Worm (Caenorhabditis elegans): ENCODE measurements around the gene ZK180.8.

Gene ZK180.8

ce11 chrIV:4538672-4539071 lies 27.1 kb upstream of the ZK180.8 start (continued):
- TF ChIP-seq mxl-1 (tag; optimal IDR thresholded peaks at IDR 0.05) (no peak), attf-6 (GFP tag; IDR thresholded peaks at IDR 0.05) (no peak), ztf-25 (GFP tag; IDR thresholded peaks at IDR 0.05) (no peak), attf-3 (GFP tag; conservative IDR thresholded peaks at IDR 0.05) (no peak), akir-1 (GFP tag; optimal IDR thresholded peaks at IDR 0.05) (no peak), lag-1 (GFP tag; IDR thresholded peaks at IDR 0.05) (no peak), repo-1 (tag; optimal IDR thresholded peaks at IDR 0.05) (no peak), K11D2.4 (GFP tag; IDR thresholded peaks at IDR 0.05) (no peak), ceh-40 (GFP tag; IDR thresholded peaks at IDR 0.05) (no peak), nfya-2 (GFP tag; IDR thresholded peaks at IDR 0.05) (no peak), mel-28 (tag; optimal IDR thresholded peaks at IDR 0.05; ENCODE audit: borderline replicate concordance) (no peak), egl-44 (GFP tag; IDR thresholded peaks at IDR 0.05) (no peak), F37B4.10 (GFP tag; IDR thresholded peaks at IDR 0.05) (no peak), F22D6.2 (tag; optimal IDR thresholded peaks at IDR 0.05) (no peak), Y95B8A.8 (GFP tag; IDR thresholded peaks at IDR 0.05) (no peak), madf-3 (GFP tag; IDR thresholded peaks at IDR 0.05) (no peak), pbrm-1 (GFP tag; IDR thresholded peaks at IDR 0.05) (no peak), cebp-1 (GFP tag; IDR thresholded peaks at IDR 0.05) (no peak), cebp-1 (tag; optimal IDR thresholded peaks at IDR 0.05) (no peak), madf-8 (GFP tag; conservative IDR thresholded peaks at IDR 0.05) (no peak), tbp1 (GFP tag; optimal IDR thresholded peaks at IDR 0.05) (peak; percentile 82), hlh-26 (GFP tag; conservative IDR thresholded peaks at IDR 0.05) (no peak), athp-1 (tag; optimal IDR thresholded peaks at IDR 0.05) (no peak), F55B11.4 (tag; optimal IDR thresholded peaks at IDR 0.05; ENCODE audit: borderline replicate concordance, insufficient read depth) (no peak), him-1 (tag; optimal IDR thresholded peaks at IDR 0.05) (peak; percentile 54), Y79H2A.3 (GFP tag; conservative IDR thresholded peaks at IDR 0.05) (no peak), ztf-6 (GFP tag; IDR thresholded peaks at IDR 0.05) (no peak), snpc-4 (GFP tag; optimal IDR thresholded peaks at IDR 0.05) (peak; percentile 88), snpc-4 (tag; optimal IDR thresholded peaks at IDR 0.05) (peak; percentile 88 to 96 (median 92)), ceh-58 (GFP tag; IDR thresholded peaks at IDR 0.05) (no peak), pha-4 (tag; optimal IDR thresholded peaks at IDR 0.05) (no peak), tbx-9 (tag; optimal IDR thresholded peaks at IDR 0.05; ENCODE audit: borderline replicate concordance) (no peak), let-526 (GFP tag; IDR thresholded peaks at IDR 0.05) (no peak), nhr-179 (tag; optimal IDR thresholded peaks at IDR 0.05) (no peak), ceh-91 (GFP tag; IDR thresholded peaks at IDR 0.05) (no peak), sdz-38 (tag; optimal IDR thresholded peaks at IDR 0.05) (no peak), snpc-1.3 (tag; optimal IDR thresholded peaks at IDR 0.05; ENCODE audit: insufficient read depth) (no peak), aptf-3 (GFP tag; IDR thresholded peaks at IDR 0.05) (no peak), rcor-1 (GFP tag; IDR thresholded peaks at IDR 0.05) (0 out of 2 replicates have a peak, but pooled peaks have one; percentile 36), die-1 (tag; optimal IDR thresholded peaks at IDR 0.05) (no peak), F10E7.11 (tag; optimal IDR thresholded peaks at IDR 0.05) (no peak), nhr-80 (tag; optimal IDR thresholded peaks at IDR 0.05) (no peak), B0336.3 (GFP tag; IDR thresholded peaks at IDR 0.05) (no peak), F57A8.1 (GFP tag; optimal IDR thresholded peaks at IDR 0.05) (no peak), ztf-22 (GFP tag; optimal IDR thresholded peaks at IDR 0.05) (no peak), rpc-1 (optimal IDR thresholded peaks at IDR 0.05) (peak; percentile 62), rpc-1 (tag; optimal IDR thresholded peaks at IDR 0.05) (peak; percentile 73), zim-3 (tag; optimal IDR thresholded peaks at IDR 0.05) (no peak), C06A6.2 (GFP tag; conservative IDR thresholded peaks at IDR 0.05) (no peak), ceh-79 (tag; optimal IDR thresholded peaks at IDR 0.05) (no peak), Y53G8AR.9 (GFP tag; conservative IDR thresholded peaks at IDR 0.05) (no peak)

All from whole organism, young adult.